Fruit fly (Drosophila melanogaster) whole organism, embryonic: ENCODE results near the gene LysRS.

Experiments used
- Abd-B ChIP-seq: fragments of 200-800 bp; sonication (Bioruptor generic); optimal IDR thresholded peaks from 2 replicates; lab custom pipeline; 2018; ENCODE audit warnings: missing biosample characterization, mild to moderate bottlenecking, missing genetic modification characterization, moderate library complexity
- CG10147 ChIP-seq: fragments of 200-800 bp; sonication (Bioruptor generic); optimal IDR thresholded peaks from 2 replicates; lab custom pipeline; 2019; ENCODE audit warnings: missing biosample characterization, mild to moderate bottlenecking, missing genetic modification characterization, moderate library complexity
- CG10366 ChIP-seq: fragments of 200-800 bp; sonication (Bioruptor generic); IDR thresholded peaks from 2 replicates; pipeline ENCODE4 v1.3.6; 2022; ENCODE audit warnings: missing biosample characterization, missing genetic modification characterization
- CG10654 ChIP-seq: fragments of 200-800 bp; sonication (Bioruptor generic); optimal IDR thresholded peaks from 2 replicates; lab custom pipeline; 2016; ENCODE audit warnings: missing biosample characterization, missing genetic modification characterization
- CG10979 ChIP-seq: fragments of 200-800 bp; sonication (Bioruptor generic); optimal IDR thresholded peaks from 2 replicates; lab custom pipeline; 2018; ENCODE audit warnings: missing biosample characterization, mild to moderate bottlenecking, missing genetic modification characterization, moderate library complexity
- CG11093 ChIP-seq: fragments of 200-800 bp; sonication (Bioruptor generic); IDR thresholded peaks from 3 replicates; pipeline ENCODE4 v1.3.6; 2022; ENCODE audit warnings: missing biosample characterization, missing genetic modification characterization
- CG13424 ChIP-seq: fragments of 200-800 bp; sonication (Bioruptor generic); optimal IDR thresholded peaks from 2 replicates; lab custom pipeline; 2019; ENCODE audit warnings: missing biosample characterization, mild to moderate bottlenecking, missing genetic modification characterization, moderate library complexity
- CG15073 ChIP-seq: fragments of 200-800 bp; sonication (Bioruptor generic); optimal IDR thresholded peaks from 2 replicates; lab custom pipeline; 2016; ENCODE audit warnings: missing biosample characterization, missing genetic modification characterization
- CG15514 ChIP-seq: fragments of 200-800 bp; sonication (Bioruptor generic); optimal IDR thresholded peaks from 3 replicates; lab custom pipeline; 2017; ENCODE audit warnings: missing biosample characterization, missing genetic modification characterization, mild to moderate bottlenecking, moderate library complexity, missing genetic modification reagents
- CG16815 ChIP-seq: fragments of 200-800 bp; sonication (Bioruptor generic); optimal IDR thresholded peaks from 3 replicates; lab custom pipeline; 2017; ENCODE audit warnings: missing biosample characterization, mild to moderate bottlenecking, missing genetic modification characterization
- CG2116 ChIP-seq: fragments of 200-800 bp; sonication (Bioruptor generic); optimal IDR thresholded peaks from 3 replicates; lab custom pipeline; 2018; ENCODE audit warnings: missing biosample characterization, mild to moderate bottlenecking, missing genetic modification characterization
- CG2875 ChIP-seq: fragments of 200-800 bp; sonication (Bioruptor generic); optimal IDR thresholded peaks from 2 replicates; lab custom pipeline; 2017; ENCODE audit warnings: missing biosample characterization, mild to moderate bottlenecking, missing genetic modification characterization, missing genetic modification reagents
- CG34224 ChIP-seq: fragments of 200-800 bp; sonication (Bioruptor generic); IDR thresholded peaks from 3 replicates; pipeline ENCODE4 v1.3.6; 2022; ENCODE audit warnings: missing biosample characterization, missing genetic modification characterization; ENCODE audit not compliant: partially characterized antibody
- CG4424 ChIP-seq: fragments of 200-800 bp; sonication (Bioruptor generic); optimal IDR thresholded peaks from 3 replicates; lab custom pipeline; 2016; ENCODE audit warnings: missing biosample characterization, missing genetic modification characterization
- CG6175 ChIP-seq: fragments of 200-800 bp; sonication (Bioruptor generic); IDR thresholded peaks from 3 replicates; pipeline ENCODE4 v1.3.6; 2022; ENCODE audit warnings: missing biosample characterization, missing genetic modification characterization
- CG6813 ChIP-seq: fragments of 200-800 bp; sonication (Bioruptor generic); optimal IDR thresholded peaks from 2 replicates; lab custom pipeline; 2017; ENCODE audit warnings: missing biosample characterization, missing genetic modification characterization, mild to moderate bottlenecking, moderate library complexity, missing genetic modification reagents
- CG7357 ChIP-seq: fragments of 200-800 bp; sonication (Bioruptor generic); IDR thresholded peaks from 3 replicates; pipeline ENCODE4 v1.3.6; 2022; ENCODE audit warnings: missing biosample characterization, missing genetic modification characterization
- CG8478 ChIP-seq: fragments of >200 bp; optimal IDR thresholded peaks from 2 replicates; lab custom pipeline; 2018
- D19B ChIP-seq: fragments of 200-800 bp; sonication (Bioruptor generic); optimal IDR thresholded peaks from 2 replicates; lab custom pipeline; 2017; ENCODE audit warnings: missing biosample characterization, mild to moderate bottlenecking, missing genetic modification characterization
- Deaf1 ChIP-seq: fragments of 200-800 bp; optimal IDR thresholded peaks from 3 replicates; lab custom pipeline; 2019; ENCODE audit warnings: missing biosample characterization, mild to moderate bottlenecking, missing genetic modification characterization, moderate library complexity
- Dip3 ChIP-seq: fragments of 200-800 bp; sonication (Bioruptor generic); optimal IDR thresholded peaks from 3 replicates; lab custom pipeline; 2016; ENCODE audit warnings: missing biosample characterization, missing genetic modification characterization
- Fer3 ChIP-seq: fragments of 200-800 bp; sonication (Bioruptor generic); optimal IDR thresholded peaks from 2 replicates; lab custom pipeline; 2018; ENCODE audit warnings: missing biosample characterization, mild to moderate bottlenecking, missing genetic modification characterization, moderate library complexity
- HLH4C ChIP-seq: fragments of 200-800 bp; sonication (Bioruptor generic); IDR thresholded peaks from 3 replicates; pipeline ENCODE4 v1.3.6; 2022; ENCODE audit warnings: missing biosample characterization, missing genetic modification characterization; ENCODE audit not compliant: partially characterized antibody
- HmgZ ChIP-seq: fragments of 200-800 bp; sonication (Bioruptor generic); optimal IDR thresholded peaks from 2 replicates; lab custom pipeline; 2018; ENCODE audit warnings: missing biosample characterization, mild to moderate bottlenecking, missing genetic modification characterization
- Nf-YB ChIP-seq: fragments of 200-800 bp; sonication (Bioruptor generic); optimal IDR thresholded peaks from 3 replicates; lab custom pipeline; 2019; ENCODE audit warnings: missing biosample characterization, mild to moderate bottlenecking, missing genetic modification characterization, moderate library complexity
- Ptx1 ChIP-seq: fragments of 200-800 bp; sonication (Bioruptor generic); IDR thresholded peaks from 2 replicates; pipeline ENCODE4 v1.3.6; 2022; ENCODE audit warnings: missing biosample characterization, missing genetic modification characterization
- Ravus ChIP-seq: fragments of 200-800 bp; sonication (Bioruptor generic); IDR thresholded peaks from 2 replicates; pipeline ENCODE4 v1.3.6; 2022; ENCODE audit warnings: missing biosample characterization, missing genetic modification characterization
- Six4 ChIP-seq: fragments of 200-800 bp; sonication (Bioruptor generic); optimal IDR thresholded peaks from 2 replicates; lab custom pipeline; 2016; ENCODE audit warnings: missing biosample characterization, missing genetic modification characterization
- Sry-δ ChIP-seq: fragments of 200-800 bp; sonication (Bioruptor generic); optimal IDR thresholded peaks from 2 replicates; lab custom pipeline; 2016; ENCODE audit warnings: missing biosample characterization, missing genetic modification characterization
- Vsx1 ChIP-seq: fragments of 200-800 bp; sonication (Bioruptor generic); optimal IDR thresholded peaks from 2 replicates; lab custom pipeline; 2017; ENCODE audit warnings: missing biosample characterization, mild to moderate bottlenecking, missing genetic modification characterization, missing genetic modification reagents
- bbx ChIP-seq: fragments of 200-800 bp; sonication (Bioruptor generic); IDR thresholded peaks from 2 replicates; pipeline ENCODE4 v1.3.6; 2022; ENCODE audit warnings: missing biosample characterization, missing genetic modification characterization; ENCODE audit not compliant: partially characterized antibody
- crc ChIP-seq: fragments of 200-800 bp; sonication (Bioruptor generic); optimal IDR thresholded peaks from 2 replicates; lab custom pipeline; 2016; ENCODE audit warnings: missing biosample characterization, missing genetic modification characterization
- da ChIP-seq: fragments of 200-800 bp; sonication (Bioruptor generic); optimal IDR thresholded peaks from 2 replicates; lab custom pipeline; 2016; ENCODE audit warnings: missing biosample characterization, missing genetic modification characterization
- dimm ChIP-seq: fragments of 200-800 bp; sonication (Bioruptor generic); IDR thresholded peaks from 2 replicates; pipeline ENCODE4 v1.3.6; 2022; ENCODE audit warnings: missing biosample characterization, missing genetic modification characterization
- dm ChIP-seq: fragments of 200-800 bp; sonication (Bioruptor generic); optimal IDR thresholded peaks from 3 replicates; lab custom pipeline; 2016; ENCODE audit warnings: missing biosample characterization, missing genetic modification characterization
- exex ChIP-seq: fragments of 200-800 bp; sonication (Bioruptor generic); optimal IDR thresholded peaks from 4 replicates; lab custom pipeline; 2018; ENCODE audit warnings: missing biosample characterization, mild to moderate bottlenecking, missing genetic modification characterization, moderate library complexity
- fd96Cb ChIP-seq: fragments of 200-800 bp; sonication (Bioruptor generic); optimal IDR thresholded peaks from 2 replicates; lab custom pipeline; 2018; ENCODE audit warnings: missing biosample characterization, mild to moderate bottlenecking, missing genetic modification characterization, moderate library complexity
- ind ChIP-seq: fragments of 200-800 bp; sonication (Bioruptor generic); optimal IDR thresholded peaks from 3 replicates; lab custom pipeline; 2016; ENCODE audit warnings: missing biosample characterization, missing genetic modification characterization
- ken ChIP-seq: fragments of 200-800 bp; sonication (Bioruptor generic); IDR thresholded peaks from 3 replicates; pipeline ENCODE4 v1.3.6; 2022; ENCODE audit warnings: missing biosample characterization, missing genetic modification characterization
- lmd ChIP-seq: fragments of 200-800 bp; sonication (Bioruptor generic); IDR thresholded peaks from 2 replicates; pipeline ENCODE4 v1.3.6; 2022; ENCODE audit warnings: missing biosample characterization, missing genetic modification characterization
- nerfin-1 ChIP-seq: fragments of 200-800 bp; sonication (Bioruptor generic); optimal IDR thresholded peaks from 3 replicates; lab custom pipeline; 2019; ENCODE audit warnings: missing biosample characterization, mild to moderate bottlenecking, missing genetic modification characterization, moderate library complexity
- org-1 ChIP-seq: fragments of 200-800 bp; sonication (Bioruptor generic); optimal IDR thresholded peaks from 2 replicates; lab custom pipeline; 2017; ENCODE audit warnings: missing biosample characterization, missing genetic modification characterization
- rib ChIP-seq: fragments of 200-800 bp; sonication (Bioruptor generic); IDR thresholded peaks from 2 replicates; pipeline ENCODE4 v1.3.6; 2022; ENCODE audit warnings: missing biosample characterization, missing genetic modification characterization
- sc ChIP-seq, 3 experiments: fragments of >200 bp in 2 of 3; fragments of 200-800 bp in 1 of 3; sonication (Bioruptor generic) in 1 of 3; optimal IDR thresholded peaks; 2 replicates in 2 of 3; 3 replicates in 1 of 3; lab custom pipeline; 2017; ENCODE audit warnings: mild to moderate bottlenecking in 1 of 3, missing biosample characterization in 1 of 3, missing genetic modification characterization in 1 of 3, missing genetic modification reagents in 1 of 3
- sisA ChIP-seq: fragments of 200-800 bp; sonication (Bioruptor generic); IDR thresholded peaks from 2 replicates; pipeline ENCODE4 v1.3.6; 2022; ENCODE audit warnings: missing biosample characterization, missing genetic modification characterization
- tx ChIP-seq: fragments of 200-800 bp; sonication (Bioruptor generic); optimal IDR thresholded peaks from 2 replicates; lab custom pipeline; 2016; ENCODE audit warnings: missing biosample characterization, missing genetic modification characterization
- unpg ChIP-seq: fragments of 200-800 bp; sonication (Bioruptor generic); optimal IDR thresholded peaks from 3 replicates; lab custom pipeline; 2018; ENCODE audit warnings: missing biosample characterization, mild to moderate bottlenecking, missing genetic modification characterization, moderate library complexity
- wor ChIP-seq: fragments of 200-800 bp; sonication (Bioruptor generic); IDR thresholded peaks from 2 replicates; pipeline ENCODE4 v1.3.6; 2022; ENCODE audit warnings: missing biosample characterization, missing genetic modification characterization
- zfh2 ChIP-seq: fragments of 200-800 bp; sonication (Bioruptor generic); optimal IDR thresholded peaks from 2 replicates; lab custom pipeline; 2016; ENCODE audit warnings: missing biosample characterization, missing genetic modification characterization

Gene LysRS

dm6 chrX:9600083-9600817 lies 8.4 kb downstream of the LysRS start (continued):
- TF ChIP-seq wor (GFP tag; lab: Robert Waterston, UW) (peak; percentile 59), exex (tag; lab: Kevin White, UChicago) (no peak), CG2875 (peak; percentile 50), HLH4C (GFP tag; lab: Robert Waterston, UW) (no peak), unpg (GFP tag; lab: Kevin White, UChicago) (peak; percentile 71), nerfin-1 (tag; lab: Kevin White, UChicago) (peak; percentile 64), sc (optimal IDR thresholded peaks at IDR 0.05; lab: Kevin White, UChicago) (no peak), sc (GFP tag; optimal IDR thresholded peaks at IDR 0.05; lab: Kevin White, UChicago) (peak; percentile 49), sisA (GFP tag; lab: Robert Waterston, UW) (peak; percentile 73), rib (GFP tag; lab: Robert Waterston, UW) (no peak; the same call in 1 of the 2 replicates), CG6813 (GFP tag; lab: Kevin White, UChicago) (peak; percentile 53), lmd (peak; percentile 77), D19B (GFP tag; lab: Kevin White, UChicago) (peak; percentile 95), da (peak; percentile 52), CG10366 (GFP tag; lab: Robert Waterston, UW) (peak; percentile 59), CG16815 (GFP tag; lab: Kevin White, UChicago) (peak; percentile 56), Fer3 (peak; percentile 59), CG15073 (no peak), CG7357 (GFP tag; lab: Robert Waterston, UW) (peak; percentile 87), CG2116 (peak; percentile 7), dm (GFP tag; lab: Kevin White, UChicago) (peak; percentile 51), Six4 (peak; percentile 61), dimm (GFP tag; lab: Robert Waterston, UW) (0 out of 2 replicates have a peak, but pooled peaks have one; percentile 24), tx (GFP tag; lab: Kevin White, UChicago) (peak; percentile 44), org-1 (GFP tag; lab: Kevin White, UChicago) (peak; percentile 78), CG8478 (lab: Kevin White, UChicago) (no peak), Sry-δ (GFP tag; lab: Kevin White, UChicago) (peak; percentile 9), Abd-B (GFP tag; lab: Kevin White, UChicago) (peak; percentile 58), Dip3 (peak; percentile 70), HmgZ (tag; lab: Kevin White, UChicago) (peak; percentile 79), Vsx1 (GFP tag; lab: Kevin White, UChicago) (peak; percentile 49), CG11093 (GFP tag; lab: Robert Waterston, UW) (peak; percentile 71), CG6175 (GFP tag; lab: Robert Waterston, UW) (peak; percentile 49; the same call in 1 of the 3 replicates), CG10979 (tag; lab: Kevin White, UChicago) (peak; percentile 72), Deaf1 (tag; lab: Kevin White, UChicago) (peak; percentile 37), Nf-YB (GFP tag; lab: Kevin White, UChicago) (peak; percentile 60), ken (GFP tag; lab: Robert Waterston, UW) (peak; percentile 56; the same call in 1 of the 3 replicates), Ravus (GFP tag; lab: Robert Waterston, UW) (no peak), CG13424 (peak; percentile 82), crc (GFP tag; lab: Kevin White, UChicago) (peak; percentile 40), CG10654 (peak; percentile 62), ind (GFP tag; lab: Kevin White, UChicago) (peak; percentile 75), fd96Cb (tag; lab: Kevin White, UChicago) (peak; percentile 64), CG34224 (no peak), CG15514 (peak; percentile 47), CG4424 (GFP tag; lab: Kevin White, UChicago) (peak; percentile 71), Ptx1 (peak; percentile 74), CG10147 (GFP tag; lab: Kevin White, UChicago) (peak; percentile 78), zfh2 (GFP tag; lab: Kevin White, UChicago) (peak; percentile 74), bbx (no peak)
